Worm (Caenorhabditis elegans): Measurements from ENCODE around the gene chmp-7.

- no peak for TF ChIP-seq ama-1 (optimal IDR thresholded peaks at IDR 0.05)
- no peak for TF ChIP-seq ceh-6 (GFP tag; optimal IDR thresholded peaks at IDR 0.05)
- no peak for TF ChIP-seq C08G9.2 (tag; optimal IDR thresholded peaks at IDR 0.05)
- peak; percentile 42 for TF ChIP-seq elt-2 (tag; optimal IDR thresholded peaks at IDR 0.05)
- TF ChIP-seq lin-11 (tag; optimal IDR thresholded peaks at IDR 0.05), result no peak
- no peak for TF ChIP-seq ets-4 (tag; optimal IDR thresholded peaks at IDR 0.05)
- no peak for TF ChIP-seq fkh-10 (GFP tag; optimal IDR thresholded peaks at IDR 0.05)
- TF ChIP-seq F13H6.1 (tag; optimal IDR thresholded peaks at IDR 0.05), result no peak
- TF ChIP-seq ref-2 (tag; optimal IDR thresholded peaks at IDR 0.05), result no peak
- TF ChIP-seq ceh-22 (tag; optimal IDR thresholded peaks at IDR 0.05), result no peak
Observed at ce11 chrII:9092910-9093309, 38.1 kb downstream of the chmp-7 start.

All from whole organism, late embryonic.